Fruit fly (Drosophila melanogaster) whole organism, adult: ENCODE measurements around the gene CG31220.
A peak's percentile ranks its signal among the peaks of the same experiment; 100 is the strongest.

Source experiments
- CG11617 ChIP-seq: fragments of 200-800 bp; sonication (Bioruptor generic); optimal IDR thresholded peaks from 2 replicates; lab custom pipeline; 2017; ENCODE audit warnings: mild to moderate bottlenecking, missing biosample characterization, missing genetic modification reagents, missing genetic modification characterization
- CG12768 ChIP-seq: fragments of 200-800 bp; sonication (Bioruptor generic); optimal IDR thresholded peaks from 2 replicates; lab custom pipeline; 2017; ENCODE audit warnings: missing biosample characterization, missing genetic modification characterization, mild to moderate bottlenecking, moderate library complexity, missing genetic modification reagents
- CG14711 ChIP-seq: fragments of 200-800 bp; sonication (Bioruptor generic); optimal IDR thresholded peaks from 2 replicates; lab custom pipeline; 2018; ENCODE audit warnings: missing biosample characterization, mild to moderate bottlenecking, missing genetic modification characterization, moderate library complexity
- CG1620 ChIP-seq: fragments of 200-800 bp; sonication (Bioruptor generic); optimal IDR thresholded peaks from 2 replicates; lab custom pipeline; 2016; ENCODE audit warnings: missing biosample characterization, missing genetic modification characterization
- CG33017 ChIP-seq: fragments of 200-800 bp; sonication (Bioruptor generic); optimal IDR thresholded peaks from 2 replicates; lab custom pipeline; 2018; ENCODE audit warnings: missing biosample characterization, mild to moderate bottlenecking, missing genetic modification characterization, moderate library complexity
- CG5204 ChIP-seq: fragments of 200-800 bp; sonication (Bioruptor generic); optimal IDR thresholded peaks from 2 replicates; lab custom pipeline; 2016; ENCODE audit warnings: missing biosample characterization, missing genetic modification characterization
- CG7045 ChIP-seq: fragments of 200-800 bp; sonication (Bioruptor generic); optimal IDR thresholded peaks from 2 replicates; lab custom pipeline; 2017; ENCODE audit warnings: missing biosample characterization, mild to moderate bottlenecking, missing genetic modification characterization
- CG7101 ChIP-seq: fragments of 200-800 bp; sonication (Bioruptor generic); optimal IDR thresholded peaks from 2 replicates; lab custom pipeline; 2018; ENCODE audit warnings: missing biosample characterization, mild to moderate bottlenecking, missing genetic modification characterization, moderate library complexity
- Clk ChIP-seq: fragments of 200-800 bp; sonication (Bioruptor generic); optimal IDR thresholded peaks from 2 replicates; lab custom pipeline; 2017; ENCODE audit warnings: missing biosample characterization, missing genetic modification characterization
- Crg-1 ChIP-seq: fragments of 200-800 bp; sonication (Bioruptor generic); optimal IDR thresholded peaks from 2 replicates; lab custom pipeline; 2016; ENCODE audit warnings: missing biosample characterization, missing genetic modification characterization
- Hr96 ChIP-seq: fragments of 200-800 bp; sonication (Bioruptor generic); optimal IDR thresholded peaks from 2 replicates; lab custom pipeline; 2016; ENCODE audit warnings: missing biosample characterization, missing genetic modification characterization
- Mnt ChIP-seq: fragments of 200-800 bp; sonication (Bioruptor generic); optimal IDR thresholded peaks from 2 replicates; lab custom pipeline; 2016; ENCODE audit warnings: missing biosample characterization, mild to moderate bottlenecking, missing genetic modification characterization
- bab1 ChIP-seq: fragments of 200-800 bp; sonication (Bioruptor generic); optimal IDR thresholded peaks from 3 replicates; lab custom pipeline; 2019; ENCODE audit warnings: missing biosample characterization, mild to moderate bottlenecking, missing genetic modification characterization, moderate library complexity
- cic ChIP-seq: fragments of 200-800 bp; sonication (Bioruptor generic); optimal IDR thresholded peaks from 2 replicates; lab custom pipeline; 2017; ENCODE audit warnings: missing biosample characterization, mild to moderate bottlenecking, missing genetic modification characterization, moderate library complexity
- cnc ChIP-seq, 2 experiments: fragments of >200 bp; optimal IDR thresholded peaks; 2 replicates each; lab custom pipeline; 2017
- kay ChIP-seq: fragments of 200-800 bp; sonication (Bioruptor generic); peaks from one replicate; lab custom pipeline; 2016; ENCODE audit warnings: missing biosample characterization, missing genetic modification characterization, borderline replicate concordance
- ovo ChIP-seq: fragments of 200-800 bp; sonication (Bioruptor generic); optimal IDR thresholded peaks from 2 replicates; lab custom pipeline; 2016; ENCODE audit warnings: missing biosample characterization, missing genetic modification characterization
- pad ChIP-seq: fragments of 200-800 bp; sonication (Bioruptor generic); optimal IDR thresholded peaks from 3 replicates; lab custom pipeline; 2017; ENCODE audit warnings: missing biosample characterization, missing genetic modification characterization, mild to moderate bottlenecking, moderate library complexity, missing genetic modification reagents
- tj ChIP-seq: fragments of 200-800 bp; sonication (Bioruptor generic); optimal IDR thresholded peaks from 3 replicates; lab custom pipeline; 2017; ENCODE audit warnings: missing biosample characterization, mild to moderate bottlenecking, missing genetic modification characterization, moderate library complexity
- toe ChIP-seq: fragments of 200-800 bp; sonication (Bioruptor generic); optimal IDR thresholded peaks from 2 replicates; lab custom pipeline; 2016; ENCODE audit warnings: missing biosample characterization, missing genetic modification characterization

The CG31220 gene

DNA sequence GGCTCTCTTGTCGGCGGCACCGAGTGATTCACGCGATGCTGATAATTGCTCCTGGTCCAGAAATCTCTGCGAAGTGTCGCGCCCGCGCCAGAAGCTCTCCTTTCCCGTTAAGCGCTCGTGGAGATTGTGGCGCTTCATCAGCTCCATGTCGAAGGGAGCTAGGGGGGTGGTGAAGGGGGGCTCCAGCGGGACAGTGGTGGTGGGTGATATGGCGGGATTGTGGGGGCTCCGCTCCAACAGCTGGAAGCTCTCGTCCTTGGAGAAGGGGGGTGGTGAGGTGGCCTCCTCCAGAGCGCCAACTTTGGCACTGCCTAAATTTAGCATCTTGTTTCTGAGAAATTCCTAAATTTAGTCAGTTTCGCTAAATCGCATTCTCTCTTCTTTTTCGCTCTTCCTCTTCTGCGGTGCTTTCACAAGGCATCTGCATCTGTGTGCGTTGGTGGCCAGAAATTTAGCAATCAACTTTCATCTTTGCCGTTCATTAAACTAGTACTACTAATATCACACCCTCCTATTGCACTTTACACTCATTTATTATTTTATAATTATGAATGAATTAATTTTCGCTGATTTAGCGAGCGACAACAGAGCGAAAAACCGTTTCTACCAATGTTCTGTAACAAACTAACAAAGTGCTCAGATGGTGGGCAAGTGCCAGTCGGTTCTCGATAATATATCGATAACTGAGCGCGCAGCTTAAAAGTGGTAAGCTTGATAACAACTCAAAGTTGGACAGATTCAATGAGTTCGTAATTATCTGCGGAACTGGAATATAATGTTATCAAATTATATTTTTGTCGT lies 6.0 kb upstream of the CG31220 start, which contains the start of gene subdued:
subdued (minus strand) TSS at position 631 of the 801 bp plus-strand sequence.
- TF ChIP-seq Hr96 (peak; percentile 18), cic (GFP tag; lab: Kevin White, UChicago) (no peak), tj (GFP tag; lab: Kevin White, UChicago) (no peak), CG33017 (no peak), Mnt (no peak), CG11617 (GFP tag; lab: Kevin White, UChicago) (no peak), CG12768 (peak; percentile 43)

DNA sequence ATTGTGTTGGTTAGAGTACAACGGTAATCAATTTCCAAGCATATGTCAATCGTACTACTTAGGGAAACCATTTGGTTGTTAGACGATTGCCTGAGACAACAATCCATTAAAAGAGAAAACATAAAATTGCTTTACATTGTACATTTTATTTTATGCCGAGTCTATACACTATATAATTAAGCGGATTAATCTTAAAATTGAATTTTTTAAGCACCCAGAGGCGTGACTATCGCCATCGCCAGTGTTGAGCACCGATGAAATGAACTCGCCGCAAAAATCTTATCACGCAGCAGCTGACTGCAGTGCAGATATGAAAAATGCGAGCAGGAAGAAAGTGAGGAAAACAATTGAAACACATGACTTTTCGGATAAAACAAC lies 5.4 kb upstream of the CG31220 start:
- TF ChIP-seq CG33017: no peak
- TF ChIP-seq tj (GFP tag; lab: Kevin White, UChicago): no peak
- TF ChIP-seq Clk: no peak
- TF ChIP-seq CG14711 (tag; lab: Kevin White, UChicago): no peak
- TF ChIP-seq cnc (optimal IDR thresholded peaks at IDR 0.05; lab: Kevin White, UChicago): no peak
- TF ChIP-seq pad (GFP tag; lab: Kevin White, UChicago): peak; percentile 24
- TF ChIP-seq CG7101: peak; percentile 41
- TF ChIP-seq CG1620 (GFP tag; lab: Kevin White, UChicago): peak; percentile 15
- peak; percentile 44 for TF ChIP-seq Crg-1 (GFP tag; lab: Kevin White, UChicago)
- TF ChIP-seq bab1 (GFP tag; lab: Kevin White, UChicago): peak; percentile 18
- peak; percentile 22 for TF ChIP-seq Mnt

DNA sequence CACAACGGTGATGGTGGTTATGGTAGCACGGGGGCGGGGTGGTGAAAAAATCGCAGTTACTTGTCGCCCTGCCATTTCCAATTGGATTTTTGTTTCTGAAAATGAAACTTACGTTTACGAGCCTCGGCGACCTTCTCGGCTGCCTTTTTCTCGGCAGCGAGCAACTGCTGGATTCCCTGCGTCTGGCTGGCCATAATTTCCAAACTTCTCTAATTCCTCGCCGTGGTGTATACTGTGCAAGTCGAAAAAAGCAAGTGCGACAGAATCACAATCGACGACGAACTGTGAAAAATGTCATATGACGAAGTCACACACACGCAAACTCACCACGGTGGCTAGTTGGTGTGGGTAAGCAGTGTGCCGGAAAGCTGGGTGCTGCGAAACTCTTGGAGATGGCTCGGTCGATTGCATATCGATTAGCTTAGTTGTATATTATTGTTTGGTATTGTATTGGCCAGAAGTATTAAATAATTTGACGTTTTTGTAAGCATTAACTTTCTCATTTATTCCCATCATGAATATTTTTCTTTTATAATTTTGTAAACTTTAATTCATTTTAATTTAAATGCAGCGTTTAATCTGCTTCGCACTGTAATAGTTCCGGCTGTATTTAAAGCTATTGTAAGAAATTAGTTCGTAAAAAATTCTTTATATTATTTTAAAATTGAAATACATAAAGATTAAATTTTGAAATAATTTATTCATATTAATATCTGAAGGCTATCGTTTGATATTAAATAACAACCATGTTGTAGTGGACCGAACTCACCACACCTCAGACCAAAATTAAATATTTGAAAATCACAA lies 4.0 kb upstream of the CG31220 start, which contains the start of gene Vha13:
Vha13 (minus strand) TSS at position 293 of the 807 bp plus-strand sequence.
- TF ChIP-seq cnc (optimal IDR thresholded peaks at IDR 0.05; lab: Kevin White, UChicago): no peak
- peak; percentile 27 for TF ChIP-seq CG5204 (GFP tag; lab: Kevin White, UChicago)
- peak; percentile 69 for TF ChIP-seq Crg-1 (GFP tag; lab: Kevin White, UChicago)
- peak; percentile 82 for TF ChIP-seq ovo
- TF ChIP-seq CG14711 (tag; lab: Kevin White, UChicago): peak; percentile 48
- TF ChIP-seq tj (GFP tag; lab: Kevin White, UChicago): peak; percentile 69
- peak; percentile 17 for TF ChIP-seq CG11617 (GFP tag; lab: Kevin White, UChicago)
- no peak for TF ChIP-seq CG7045 (GFP tag; lab: Kevin White, UChicago)
- peak; percentile 54 for TF ChIP-seq toe (GFP tag; lab: Kevin White, UChicago)
- peak; percentile 52 for TF ChIP-seq cic (GFP tag; lab: Kevin White, UChicago)
- TF ChIP-seq CG7101: peak; percentile 22
- peak; percentile 73 for TF ChIP-seq Mnt
- TF ChIP-seq Clk: no peak
- TF ChIP-seq pad (GFP tag; lab: Kevin White, UChicago): peak; percentile 78
- TF ChIP-seq Hr96: peak; percentile 15
- peak; percentile 54 for TF ChIP-seq CG1620 (GFP tag; lab: Kevin White, UChicago)
- no peak for TF ChIP-seq kay
- peak; percentile 50 for TF ChIP-seq CG33017
- peak; percentile 87 for TF ChIP-seq bab1 (GFP tag; lab: Kevin White, UChicago)
- peak; percentile 67 for TF ChIP-seq CG12768

DNA sequence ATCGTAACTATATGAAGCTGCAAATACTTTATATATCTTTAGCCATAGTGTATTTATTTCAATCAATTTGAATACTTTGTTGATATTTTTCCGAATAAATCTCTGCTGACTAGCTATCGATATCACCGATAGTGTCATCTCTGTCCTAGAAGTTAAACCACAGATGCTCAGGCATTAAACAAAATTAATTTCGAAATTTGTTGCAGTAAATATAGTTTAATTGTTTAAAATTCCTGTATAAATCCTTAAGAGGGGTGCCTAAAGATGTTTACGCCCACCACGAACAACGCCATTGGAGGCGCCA lies 3.4 kb upstream of the CG31220 start, which contains the start of gene Nup58:
Nup58 (plus strand) TSS at position 126 of the 304 bp plus-strand sequence.
- TF ChIP-seq Clk (no peak), bab1 (GFP tag; lab: Kevin White, UChicago) (no peak), Mnt (peak; percentile 22), toe (GFP tag; lab: Kevin White, UChicago) (peak; percentile 58), CG14711 (tag; lab: Kevin White, UChicago) (no peak), ovo (no peak), cic (GFP tag; lab: Kevin White, UChicago) (no peak), CG1620 (GFP tag; lab: Kevin White, UChicago) (no peak), tj (GFP tag; lab: Kevin White, UChicago) (no peak), CG5204 (GFP tag; lab: Kevin White, UChicago) (peak; percentile 13), CG12768 (no peak)

DNA sequence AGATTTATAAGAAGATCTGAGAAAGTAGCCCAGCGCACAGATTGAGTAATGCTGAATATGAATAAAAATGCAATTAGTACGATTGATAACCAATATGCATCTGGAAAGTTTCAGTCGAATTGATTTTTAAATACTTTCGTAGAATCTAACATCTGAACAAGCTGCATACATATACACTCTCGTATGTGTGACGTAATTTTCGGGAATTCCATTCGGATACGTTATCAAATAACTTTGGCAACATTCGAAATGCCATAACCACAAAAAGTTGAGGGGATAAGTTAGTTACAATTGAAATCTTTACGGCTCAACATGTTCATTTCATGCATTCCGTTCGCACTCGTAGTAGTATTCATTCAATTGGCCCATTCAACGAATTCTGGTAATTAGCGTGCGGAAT lies 2.4 kb downstream of the CG31220 start, which contains the start of gene CG31219:
CG31219 (plus strand) TSS at position 301 of the 400 bp plus-strand sequence.
- TF ChIP-seq CG7101: no peak
- TF ChIP-seq ovo: no peak
- TF ChIP-seq CG1620 (GFP tag; lab: Kevin White, UChicago): no peak
- no peak for TF ChIP-seq cic (GFP tag; lab: Kevin White, UChicago)
- TF ChIP-seq pad (GFP tag; lab: Kevin White, UChicago): no peak
- TF ChIP-seq CG7045 (GFP tag; lab: Kevin White, UChicago): no peak
- TF ChIP-seq CG12768: no peak
- no peak for TF ChIP-seq cnc (optimal IDR thresholded peaks at IDR 0.05; lab: Kevin White, UChicago)
- TF ChIP-seq CG14711 (tag; lab: Kevin White, UChicago): no peak
- TF ChIP-seq Crg-1 (GFP tag; lab: Kevin White, UChicago): no peak
- no peak for TF ChIP-seq Clk
- TF ChIP-seq Hr96: no peak
- no peak for TF ChIP-seq kay
- TF ChIP-seq bab1 (GFP tag; lab: Kevin White, UChicago): no peak
- no peak for TF ChIP-seq CG5204 (GFP tag; lab: Kevin White, UChicago)
- no peak for TF ChIP-seq tj (GFP tag; lab: Kevin White, UChicago)
- TF ChIP-seq CG11617 (GFP tag; lab: Kevin White, UChicago): no peak
- no peak for TF ChIP-seq toe (GFP tag; lab: Kevin White, UChicago)
